Worm (Caenorhabditis elegans): ENCODE results near the gene sra-13.

sra-13 gene

DNA sequence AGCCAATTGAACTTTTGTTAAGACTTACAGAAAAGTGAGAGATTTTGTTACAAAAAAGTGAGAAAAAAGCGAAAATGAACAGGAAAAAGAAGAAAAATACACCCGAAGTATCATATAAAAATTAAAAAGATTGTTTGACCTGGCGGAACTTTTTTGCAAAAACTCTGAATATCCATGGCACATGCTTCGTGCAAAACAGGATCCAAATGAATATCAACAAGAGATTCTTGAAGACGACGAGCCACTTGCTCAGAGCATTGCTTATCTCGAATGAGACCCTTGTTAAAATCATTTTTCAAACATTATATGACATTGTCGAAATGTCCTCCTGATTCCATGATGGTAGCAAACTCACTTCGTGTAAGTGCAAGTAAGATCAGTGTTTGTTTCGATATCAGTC lies 12.3 kb downstream of the sra-13 start, which contains the start of gene F14E5.8:
TSS of gene F14E5.8 (plus strand) at position 301 of the 400 bp plus-strand sequence.
- peak; percentile 4 for TF ChIP-seq elt-1 (tag; optimal IDR thresholded peaks at IDR 0.05)

DNA sequence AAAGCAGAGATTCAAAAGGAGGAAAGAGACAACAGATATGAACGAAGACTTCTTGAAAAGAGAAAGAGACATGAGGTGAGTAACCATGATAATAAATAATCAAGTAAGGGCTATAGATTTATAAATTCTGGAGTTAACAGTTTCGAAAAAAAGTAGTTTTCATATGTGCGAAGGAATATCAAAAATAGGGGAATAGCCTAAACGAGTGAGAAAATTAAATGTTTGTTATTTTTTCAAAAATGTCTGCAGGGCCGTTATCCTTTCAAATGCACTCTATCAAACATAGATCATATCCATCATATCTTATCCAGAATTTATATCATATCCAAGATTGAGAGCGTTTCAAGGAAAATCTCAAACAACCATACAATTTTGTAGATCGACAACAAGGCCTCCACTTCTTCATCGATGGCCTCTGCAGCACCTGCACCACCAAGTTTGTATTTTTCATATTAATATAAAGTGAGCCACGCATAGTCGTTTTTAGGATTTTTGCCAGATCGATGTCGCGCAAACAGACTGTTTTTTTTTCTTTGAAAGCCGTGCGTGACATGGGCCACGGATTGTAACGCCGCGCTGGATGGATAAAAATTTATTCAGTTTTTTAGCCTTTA lies 13.4 kb downstream of the sra-13 start:
- TF ChIP-seq fkh-2 (tag; optimal IDR thresholded peaks at IDR 0.05) (no peak), elt-1 (tag; optimal IDR thresholded peaks at IDR 0.05) (peak; percentile 89), ztf-4 (tag; optimal IDR thresholded peaks at IDR 0.05) (peak; percentile 43), egl-27 (tag; optimal IDR thresholded peaks at IDR 0.05) (no peak), R02D3.7 (tag; optimal IDR thresholded peaks at IDR 0.05) (no peak), aly-2 (tag; optimal IDR thresholded peaks at IDR 0.05) (no peak)

DNA sequence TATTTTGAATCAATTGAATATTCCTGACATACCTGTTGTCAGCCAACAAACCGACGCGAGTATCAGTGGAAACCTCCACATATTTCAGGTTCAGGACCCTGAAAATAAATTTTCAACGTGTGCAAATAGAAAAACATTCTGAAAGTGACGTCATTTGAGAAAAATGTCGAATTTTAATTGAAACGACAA lies 21.2 kb downstream of the sra-13 start, which contains the start of gene F14E5.2:
TSS of gene F14E5.2 (minus strand) at position 101 of the 189 bp plus-strand sequence.
- TF ChIP-seq fkh-2 (tag; optimal IDR thresholded peaks at IDR 0.05) (no peak), hmg-11 (tag; optimal IDR thresholded peaks at IDR 0.05) (no peak), nhr-237 (tag; optimal IDR thresholded peaks at IDR 0.05) (no peak), nhr-67 (tag; optimal IDR thresholded peaks at IDR 0.05) (no peak), eor-1 (tag; optimal IDR thresholded peaks at IDR 0.05) (no peak), ceh-28 (tag; optimal IDR thresholded peaks at IDR 0.05) (no peak), nfya-1 (tag; optimal IDR thresholded peaks at IDR 0.05; ENCODE audit: insufficient read depth) (no peak)

DNA sequence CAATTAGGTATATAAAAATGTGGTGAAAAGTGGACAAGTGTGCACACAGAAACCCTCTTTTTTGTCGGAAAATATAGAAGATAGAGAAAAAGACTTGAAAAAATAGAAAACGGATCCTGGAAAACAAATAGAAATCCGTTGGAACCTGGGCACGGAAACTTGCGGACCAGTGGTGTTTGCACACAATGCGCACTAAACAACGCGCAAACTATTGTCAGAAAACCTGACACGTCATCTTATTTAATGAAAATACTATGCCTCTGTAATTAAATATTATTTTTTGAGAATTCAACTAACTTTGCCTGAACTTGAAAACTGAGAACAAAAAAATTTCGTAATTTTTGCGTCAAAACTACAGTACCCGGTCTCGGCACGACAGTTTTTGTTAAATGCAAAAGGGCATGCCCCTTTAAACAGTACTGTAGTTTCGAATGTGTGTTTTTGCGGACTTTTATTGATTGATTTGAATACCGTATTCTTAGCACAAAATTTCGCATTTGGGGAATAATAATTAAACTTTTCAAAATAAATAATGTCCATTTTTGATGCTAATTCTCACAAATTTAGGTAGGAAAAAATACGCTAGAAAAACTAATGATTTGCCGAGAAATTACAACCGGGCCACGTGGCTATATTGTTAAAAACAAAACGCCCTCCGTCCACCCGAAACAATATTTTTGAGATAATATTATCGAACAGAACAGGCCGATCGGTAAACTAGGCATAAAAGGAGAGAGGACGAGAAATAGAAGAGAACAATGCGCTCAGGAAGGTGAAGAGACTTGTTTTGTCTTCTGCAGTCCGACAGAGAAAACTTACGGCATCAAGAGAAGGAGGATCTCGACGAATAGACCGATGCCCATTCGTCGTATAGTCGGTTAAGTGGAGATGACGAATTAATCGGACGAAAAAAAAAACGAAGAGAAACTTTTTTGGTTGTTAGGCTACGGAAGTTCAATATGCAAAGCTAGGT lies 21.7 kb downstream of the sra-13 start:
- TF ChIP-seq nhr-25 (tag; optimal IDR thresholded peaks at IDR 0.05): peak; percentile 39
- TF ChIP-seq nhr-23 (tag; optimal IDR thresholded peaks at IDR 0.05): peak; percentile 53
- no peak for TF ChIP-seq jun-1 (tag; optimal IDR thresholded peaks at IDR 0.05)
- TF ChIP-seq egl-27 (tag; optimal IDR thresholded peaks at IDR 0.05): no peak
- TF ChIP-seq pha-4 (tag; optimal IDR thresholded peaks at IDR 0.05): peak; percentile 38
- TF ChIP-seq nfya-1 (tag; optimal IDR thresholded peaks at IDR 0.05; ENCODE audit: insufficient read depth): peak; percentile 32

DNA sequence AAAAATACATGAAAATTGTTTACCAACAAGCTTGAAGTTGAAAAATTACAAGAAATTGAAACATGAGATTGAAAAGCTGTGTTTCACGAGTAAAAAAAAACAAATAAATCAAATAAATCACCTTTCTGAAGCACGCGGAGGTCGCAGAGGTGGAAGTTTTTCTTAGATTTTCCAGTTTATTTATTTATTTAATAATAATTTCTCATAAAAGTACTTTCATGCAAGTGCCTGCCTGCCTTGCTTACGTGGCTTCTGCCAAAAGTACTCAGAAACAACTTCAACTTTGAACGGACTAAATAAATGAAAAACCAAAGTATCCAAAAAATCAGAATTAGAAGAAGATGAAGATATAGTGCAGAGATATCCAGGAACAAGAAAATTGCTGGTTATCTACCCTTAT lies 24.5 kb downstream of the sra-13 start, which contains the start of gene acp-2:
TSS of gene acp-2 (minus strand) at position 101 of the 400 bp plus-strand sequence.
- TF ChIP-seq nhr-28 (tag; optimal IDR thresholded peaks at IDR 0.05): no peak
- TF ChIP-seq ceh-9 (tag; optimal IDR thresholded peaks at IDR 0.05): no peak
- no peak for TF ChIP-seq lin-15B (tag; optimal IDR thresholded peaks at IDR 0.05)
- TF ChIP-seq nhr-77 (tag; optimal IDR thresholded peaks at IDR 0.05): no peak
- no peak for TF ChIP-seq nfya-1 (tag; optimal IDR thresholded peaks at IDR 0.05; ENCODE audit: insufficient read depth)
- TF ChIP-seq sea-2 (GFP tag; optimal IDR thresholded peaks at IDR 0.05): no peak
- TF ChIP-seq pha-4 (tag; optimal IDR thresholded peaks at IDR 0.05): no peak
- TF ChIP-seq hmg-11 (tag; optimal IDR thresholded peaks at IDR 0.05): no peak
- no peak for TF ChIP-seq nhr-237 (tag; optimal IDR thresholded peaks at IDR 0.05)
- TF ChIP-seq ceh-82 (tag; optimal IDR thresholded peaks at IDR 0.05): no peak
- TF ChIP-seq nhr-76 (tag; optimal IDR thresholded peaks at IDR 0.05): no peak

DNA sequence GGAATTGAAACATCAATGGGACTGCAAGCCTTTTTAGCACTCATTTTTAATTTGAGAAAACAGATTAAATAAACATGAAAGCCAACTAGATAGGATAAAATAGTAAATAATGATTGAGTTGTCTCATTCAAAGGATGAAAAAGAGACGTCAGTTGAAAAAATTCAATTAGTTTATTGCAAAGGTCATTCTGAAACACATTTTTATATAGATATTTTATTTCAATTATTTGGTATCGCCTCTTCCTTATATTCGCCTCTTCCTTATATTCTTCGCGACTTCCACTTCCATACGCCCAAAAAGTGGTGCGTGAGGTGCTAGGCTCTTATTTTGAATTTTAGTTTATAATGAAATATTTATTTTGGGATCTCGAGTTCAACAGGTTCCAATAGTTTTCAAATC lies 27.5 kb downstream of the sra-13 start, which contains the start of gene acp-4:
TSS of gene acp-4 (minus strand) at position 101 of the 400 bp plus-strand sequence.
- TF ChIP-seq R02D3.7 (tag; optimal IDR thresholded peaks at IDR 0.05) (no peak), sea-2 (GFP tag; optimal IDR thresholded peaks at IDR 0.05) (no peak)

DNA sequence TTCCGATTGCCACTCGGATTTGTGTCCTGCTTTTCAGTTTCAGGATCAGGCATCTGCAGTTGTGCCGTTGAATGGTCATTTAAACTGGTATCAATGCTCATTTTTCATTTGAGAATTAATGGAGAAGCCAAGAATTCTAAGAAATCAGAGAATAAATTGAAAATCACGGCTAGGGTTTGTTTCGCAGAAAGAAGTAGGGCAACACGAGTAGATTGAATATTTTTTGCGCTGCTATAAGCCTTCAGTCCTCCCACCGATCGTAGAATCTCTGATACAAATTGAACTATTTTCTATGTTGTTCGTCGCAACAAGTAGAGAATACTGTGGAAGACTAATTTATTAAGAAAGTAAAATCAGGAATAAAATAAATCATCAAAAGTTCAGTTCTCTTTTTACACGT lies 29.6 kb downstream of the sra-13 start, which contains the start of gene acp-3:
TSS of gene acp-3 (minus strand) at position 101 of the 400 bp plus-strand sequence.
- TF ChIP-seq zag-1 (tag; optimal IDR thresholded peaks at IDR 0.05) (no peak), elt-2 (tag; optimal IDR thresholded peaks at IDR 0.05) (no peak), nfya-1 (tag; optimal IDR thresholded peaks at IDR 0.05; ENCODE audit: insufficient read depth) (no peak), nhr-43 (tag; optimal IDR thresholded peaks at IDR 0.05; ENCODE audit: poor library complexity, severe bottlenecking) (no peak), egl-5 (tag; optimal IDR thresholded peaks at IDR 0.05) (no peak), mdl-1 (tag; optimal IDR thresholded peaks at IDR 0.05) (no peak), sea-2 (GFP tag; optimal IDR thresholded peaks at IDR 0.05) (no peak), hmg-11 (tag; optimal IDR thresholded peaks at IDR 0.05) (no peak)
